Fruit fly (Drosophila melanogaster) whole organism, embryonic: ENCODE data around the gene MESR6.

Source experiments
- ATbp ChIP-seq: fragments of 200-800 bp; sonication (Bioruptor generic); optimal IDR thresholded peaks from 2 replicates; lab custom pipeline; 2017; ENCODE audit warnings: missing biosample characterization, mild to moderate bottlenecking, missing genetic modification characterization, missing genetic modification reagents
- Asciz ChIP-seq: fragments of 200-800 bp; sonication (Bioruptor generic); optimal IDR thresholded peaks from 2 replicates; lab custom pipeline; 2017; ENCODE audit warnings: missing biosample characterization, mild to moderate bottlenecking, missing genetic modification characterization, missing genetic modification reagents
- C15 ChIP-seq: fragments of 200-800 bp; sonication (Bioruptor generic); IDR thresholded peaks from 3 replicates; pipeline ENCODE4 v1.3.6; 2022; ENCODE audit warnings: missing biosample characterization, missing genetic modification characterization
- CG10979 ChIP-seq: fragments of 200-800 bp; sonication (Bioruptor generic); optimal IDR thresholded peaks from 2 replicates; lab custom pipeline; 2018; ENCODE audit warnings: missing biosample characterization, mild to moderate bottlenecking, missing genetic modification characterization, moderate library complexity
- CG12155 ChIP-seq: fragments of 200-800 bp; sonication (Bioruptor generic); optimal IDR thresholded peaks from 3 replicates; lab custom pipeline; 2016; ENCODE audit warnings: missing biosample characterization, missing genetic modification characterization
- CG12236 ChIP-seq: fragments of 200-800 bp; sonication (Bioruptor generic); optimal IDR thresholded peaks from 2 replicates; lab custom pipeline; 2016; ENCODE audit warnings: missing biosample characterization, missing genetic modification characterization
- CG15601 ChIP-seq: fragments of 200-800 bp; sonication (Bioruptor generic); optimal IDR thresholded peaks from 3 replicates; lab custom pipeline; 2019; ENCODE audit warnings: missing biosample characterization, mild to moderate bottlenecking, missing genetic modification characterization, moderate library complexity
- CG16863 ChIP-seq: fragments of 200-800 bp; sonication (Bioruptor generic); optimal IDR thresholded peaks from 3 replicates; lab custom pipeline; 2016; ENCODE audit warnings: missing biosample characterization, missing genetic modification characterization
- CG17359 ChIP-seq: fragments of 200-800 bp; sonication (Bioruptor generic); optimal IDR thresholded peaks from 3 replicates; lab custom pipeline; 2018; ENCODE audit warnings: missing biosample characterization, mild to moderate bottlenecking, missing genetic modification characterization, moderate library complexity
- CG17802 ChIP-seq: fragments of 200-800 bp; sonication (Bioruptor generic); optimal IDR thresholded peaks from 2 replicates; lab custom pipeline; 2018; ENCODE audit warnings: missing biosample characterization, mild to moderate bottlenecking, missing genetic modification characterization, moderate library complexity
- CG1792 ChIP-seq: fragments of 200-800 bp; sonication (Bioruptor generic); optimal IDR thresholded peaks from 2 replicates; lab custom pipeline; 2016; ENCODE audit warnings: missing biosample characterization, missing genetic modification characterization
- CG18764 ChIP-seq: fragments of 200-800 bp; sonication (Bioruptor generic); optimal IDR thresholded peaks from 3 replicates; lab custom pipeline; 2016; ENCODE audit warnings: missing biosample characterization, missing genetic modification characterization
- CG2199 ChIP-seq: fragments of 200-800 bp; sonication (Bioruptor generic); IDR thresholded peaks from 3 replicates; pipeline ENCODE4 v1.3.6; 2022; ENCODE audit warnings: missing biosample characterization, missing genetic modification characterization
- CG3065 ChIP-seq: fragments of 200-800 bp; sonication (Bioruptor generic); optimal IDR thresholded peaks from 2 replicates; lab custom pipeline; 2016; ENCODE audit warnings: missing biosample characterization, missing genetic modification characterization
- CG3726 ChIP-seq: fragments of 200-800 bp; sonication (Bioruptor generic); IDR thresholded peaks from 3 replicates; pipeline ENCODE4, ENCODE4 v1.3.6; 2022; ENCODE audit warnings: missing biosample characterization, missing genetic modification characterization
- CG42726 ChIP-seq: fragments of 200-800 bp; sonication (Bioruptor generic); IDR thresholded peaks from 2 replicates; pipeline ENCODE4 v1.3.6; 2022; ENCODE audit warnings: missing biosample characterization, missing genetic modification characterization; ENCODE audit not compliant: partially characterized antibody
- CG7745 ChIP-seq: fragments of 200-800 bp; sonication (Bioruptor generic); optimal IDR thresholded peaks from 2 replicates; lab custom pipeline; 2018; ENCODE audit warnings: missing biosample characterization, mild to moderate bottlenecking, missing genetic modification characterization, moderate library complexity
- CG7839 ChIP-seq: fragments of 200-800 bp; sonication (Bioruptor generic); optimal IDR thresholded peaks from 3 replicates; lab custom pipeline; 2018; ENCODE audit warnings: missing biosample characterization, mild to moderate bottlenecking, missing genetic modification characterization, moderate library complexity
- CG8388 ChIP-seq: fragments of 200-800 bp; sonication (Bioruptor generic); optimal IDR thresholded peaks from 2 replicates; lab custom pipeline; 2019; ENCODE audit warnings: missing biosample characterization, mild to moderate bottlenecking, missing genetic modification characterization, moderate library complexity
- CG9609 ChIP-seq: fragments of 200-800 bp; sonication (Bioruptor generic); optimal IDR thresholded peaks from 3 replicates; lab custom pipeline; 2016; ENCODE audit warnings: missing biosample characterization, missing genetic modification characterization
- D ChIP-seq, 2 experiments: fragments of 200-800 bp in 1 of 2; fragments of >200 bp in 1 of 2; sonication (Bioruptor generic) in 1 of 2; optimal IDR thresholded peaks; 2 replicates in 1 of 2; 3 replicates in 1 of 2; lab custom pipeline; 2017; ENCODE audit warnings: mild to moderate bottlenecking in 1 of 2, missing biosample characterization in 1 of 2, missing genetic modification characterization in 1 of 2, missing genetic modification reagents in 1 of 2
- D19B ChIP-seq: fragments of 200-800 bp; sonication (Bioruptor generic); optimal IDR thresholded peaks from 2 replicates; lab custom pipeline; 2017; ENCODE audit warnings: missing biosample characterization, mild to moderate bottlenecking, missing genetic modification characterization
- Dll ChIP-seq: fragments of 200-800 bp; sonication (Bioruptor generic); IDR thresholded peaks from 4 replicates; pipeline ENCODE4 v1.3.6; 2022; ENCODE audit warnings: missing biosample characterization, missing genetic modification characterization; ENCODE audit not compliant: partially characterized antibody
- Dref ChIP-seq: fragments of 200-800 bp; sonication (Bioruptor generic); IDR thresholded peaks from 2 replicates; pipeline ENCODE4 v1.3.6; 2022; ENCODE audit warnings: missing biosample characterization, missing genetic modification characterization
- E2f1 ChIP-seq: fragments of 200-800 bp; sonication (Bioruptor generic); IDR thresholded peaks from 2 replicates; pipeline ENCODE4 v1.3.6; 2022; ENCODE audit warnings: missing biosample characterization, missing genetic modification characterization
- Fer2 ChIP-seq: fragments of 200-800 bp; sonication (Bioruptor generic); optimal IDR thresholded peaks from 2 replicates; lab custom pipeline; 2018; ENCODE audit warnings: missing biosample characterization, mild to moderate bottlenecking, missing genetic modification characterization, moderate library complexity
- Lhr ChIP-seq: fragments of 200-800 bp; sonication (Bioruptor generic); optimal IDR thresholded peaks from 3 replicates; lab custom pipeline; 2017; ENCODE audit warnings: mild to moderate bottlenecking, missing biosample characterization, missing genetic modification reagents, missing genetic modification characterization
- Mad ChIP-seq: fragments of 200-800 bp; sonication (Bioruptor generic); optimal IDR thresholded peaks from 2 replicates; lab custom pipeline; 2016; ENCODE audit warnings: missing biosample characterization, missing genetic modification characterization
- NK7.1 ChIP-seq: fragments of 200-800 bp; sonication (Bioruptor generic); optimal IDR thresholded peaks from 3 replicates; lab custom pipeline; 2016; ENCODE audit warnings: missing biosample characterization, missing genetic modification characterization
- Spps ChIP-seq: fragments of 200-800 bp; sonication (Bioruptor generic); optimal IDR thresholded peaks from 2 replicates; lab custom pipeline; 2018; ENCODE audit warnings: missing biosample characterization, mild to moderate bottlenecking, missing genetic modification characterization
- amos ChIP-seq: fragments of 200-800 bp; sonication (Bioruptor generic); IDR thresholded peaks from 2 replicates; pipeline ENCODE4 v1.3.6; 2022; ENCODE audit warnings: missing biosample characterization, missing genetic modification characterization; ENCODE audit not compliant: partially characterized antibody
- ato ChIP-seq: fragments of 200-800 bp; sonication (Bioruptor generic); IDR thresholded peaks from 2 replicates; pipeline ENCODE4 v1.3.6; 2022; ENCODE audit warnings: missing biosample characterization, missing genetic modification characterization; ENCODE audit not compliant: partially characterized antibody
- crol ChIP-seq: fragments of 200-800 bp; sonication (Bioruptor generic); IDR thresholded peaks from 2 replicates; pipeline ENCODE4 v1.3.6; 2022; ENCODE audit warnings: missing biosample characterization, missing genetic modification characterization
- da ChIP-seq: fragments of 200-800 bp; sonication (Bioruptor generic); optimal IDR thresholded peaks from 2 replicates; lab custom pipeline; 2016; ENCODE audit warnings: missing biosample characterization, missing genetic modification characterization
- dmrt99B ChIP-seq: fragments of 200-800 bp; sonication (Bioruptor generic); optimal IDR thresholded peaks from 2 replicates; lab custom pipeline; 2018; ENCODE audit warnings: missing biosample characterization, mild to moderate bottlenecking, missing genetic modification characterization, moderate library complexity
- dysf ChIP-seq: fragments of 200-800 bp; sonication (Bioruptor generic); IDR thresholded peaks from 3 replicates; pipeline ENCODE4 v1.3.6; 2022; ENCODE audit warnings: missing biosample characterization, missing genetic modification characterization
- en ChIP-seq: fragments of 200-800 bp; sonication (Bioruptor generic); optimal IDR thresholded peaks from 2 replicates; lab custom pipeline; 2016; ENCODE audit warnings: missing biosample characterization, missing genetic modification characterization
- fd64A ChIP-seq: fragments of 200-800 bp; sonication (Bioruptor generic); optimal IDR thresholded peaks from 3 replicates; lab custom pipeline; 2018; ENCODE audit warnings: missing biosample characterization, mild to moderate bottlenecking, missing genetic modification characterization
- hth ChIP-seq: fragments of >200 bp; optimal IDR thresholded peaks from 2 replicates; lab custom pipeline; 2017; ENCODE audit warnings: inconsistent platforms
- jumu ChIP-seq: fragments of 200-800 bp; sonication (Bioruptor generic); optimal IDR thresholded peaks from 3 replicates; lab custom pipeline; 2016; ENCODE audit warnings: missing biosample characterization, missing genetic modification characterization
- knrl ChIP-seq: fragments of 200-800 bp; sonication (Bioruptor generic); IDR thresholded peaks from 3 replicates; pipeline ENCODE4 v1.3.6; 2022; ENCODE audit warnings: missing biosample characterization, missing genetic modification characterization; ENCODE audit not compliant: partially characterized antibody
- nerfin-1 ChIP-seq: fragments of 200-800 bp; sonication (Bioruptor generic); optimal IDR thresholded peaks from 3 replicates; lab custom pipeline; 2019; ENCODE audit warnings: missing biosample characterization, mild to moderate bottlenecking, missing genetic modification characterization, moderate library complexity
- nerfin-2 ChIP-seq: fragments of 200-800 bp; sonication (Bioruptor generic); IDR thresholded peaks from 2 replicates; pipeline ENCODE4 v1.3.6; 2022; ENCODE audit warnings: missing biosample characterization, missing genetic modification characterization; ENCODE audit not compliant: partially characterized antibody
- otp ChIP-seq: fragments of 200-800 bp; sonication (Bioruptor generic); IDR thresholded peaks from 3 replicates; pipeline ENCODE4, ENCODE4 v1.3.6; 2022; ENCODE audit warnings: missing biosample characterization, missing genetic modification characterization
- repo ChIP-seq: fragments of 200-800 bp; sonication (Bioruptor generic); optimal IDR thresholded peaks from 2 replicates; lab custom pipeline; 2016; ENCODE audit warnings: missing biosample characterization, missing genetic modification characterization
- scrt ChIP-seq: fragments of 200-800 bp; sonication (Bioruptor generic); optimal IDR thresholded peaks from 2 replicates; lab custom pipeline; 2018; ENCODE audit warnings: missing biosample characterization, mild to moderate bottlenecking, missing genetic modification characterization, moderate library complexity
- sens-2 ChIP-seq: fragments of 200-800 bp; sonication (Bioruptor generic); IDR thresholded peaks from 2 replicates; pipeline ENCODE4 v1.3.6; 2022; ENCODE audit warnings: missing biosample characterization, missing genetic modification characterization
- sim ChIP-seq: fragments of 200-800 bp; sonication (Bioruptor generic); IDR thresholded peaks from 2 replicates; pipeline ENCODE4 v1.3.6; 2022; ENCODE audit warnings: missing biosample characterization, missing genetic modification characterization
- vfl ChIP-seq: fragments of 200-800 bp; sonication (Bioruptor generic); optimal IDR thresholded peaks from 2 replicates; lab custom pipeline; 2016; ENCODE audit warnings: missing biosample characterization, missing genetic modification characterization
- yki ChIP-seq: fragments of >200 bp; optimal IDR thresholded peaks from 3 replicates; lab custom pipeline; 2018
- zen ChIP-seq: fragments of 200-800 bp; sonication (Bioruptor generic); optimal IDR thresholded peaks from 3 replicates; lab custom pipeline; 2018; ENCODE audit warnings: missing biosample characterization, mild to moderate bottlenecking, missing genetic modification characterization, moderate library complexity

Gene MESR6

DNA sequence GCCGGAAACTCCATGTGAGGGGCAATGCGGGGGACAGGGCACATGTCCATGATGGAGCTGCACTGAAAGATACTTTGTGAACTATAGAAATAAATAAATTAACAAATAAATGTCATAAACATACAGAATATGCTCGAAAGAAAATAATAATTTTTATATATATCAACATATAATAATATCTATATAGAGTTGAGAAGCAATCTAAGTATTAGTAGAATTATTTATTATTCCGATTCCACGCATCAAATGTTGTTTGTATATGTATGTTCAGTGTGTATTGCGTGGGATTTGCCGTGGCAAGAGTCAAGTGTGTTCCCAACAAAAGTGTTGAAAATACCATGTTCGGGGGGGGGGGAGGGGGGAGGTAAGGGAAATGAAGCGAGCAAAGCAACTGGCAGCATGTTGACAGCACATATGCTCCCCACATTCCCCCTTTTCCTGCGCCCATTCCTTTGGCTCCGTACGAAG is 35.6 kb upstream of the MESR6 start (continued):
- TF ChIP-seq dmrt99B (tag; lab: Kevin White, UChicago) (peak; percentile 59), en (GFP tag; lab: Kevin White, UChicago) (no peak), NK7.1 (GFP tag; lab: Kevin White, UChicago) (no peak), repo (no peak), C15 (no peak), zen (tag; lab: Kevin White, UChicago) (no peak), CG3726 (GFP tag; lab: Robert Waterston, UW) (no peak), CG12236 (GFP tag; lab: Kevin White, UChicago) (no peak), ATbp (no peak), yki (lab: Kevin White, UChicago) (no peak), CG18764 (GFP tag; lab: Kevin White, UChicago) (no peak), knrl (no peak), CG9609 (GFP tag; lab: Kevin White, UChicago) (no peak), nerfin-2 (GFP tag; lab: Robert Waterston, UW) (no peak), CG42726 (GFP tag; lab: Robert Waterston, UW) (no peak), fd64A (GFP tag; lab: Kevin White, UChicago) (no peak), sens-2 (no peak), jumu (no peak), nerfin-1 (tag; lab: Kevin White, UChicago) (no peak), crol (GFP tag; lab: Robert Waterston, UW) (peak; percentile 95), Fer2 (no peak), vfl (GFP tag; lab: Kevin White, UChicago) (no peak), ato (no peak), Lhr (no peak), CG12155 (no peak), CG16863 (GFP tag; lab: Kevin White, UChicago) (no peak), CG17359 (tag; lab: Kevin White, UChicago) (peak; percentile 13), D19B (GFP tag; lab: Kevin White, UChicago) (no peak), Mad (GFP tag; lab: Kevin White, UChicago) (no peak), D (optimal IDR thresholded peaks at IDR 0.05; lab: Kevin White, UChicago) (no peak), D (GFP tag; optimal IDR thresholded peaks at IDR 0.05; lab: Kevin White, UChicago) (no peak), amos (GFP tag; lab: Robert Waterston, UW) (no peak), Spps (peak; percentile 17), Asciz (GFP tag; lab: Kevin White, UChicago) (peak; percentile 45), Dref (no peak), hth (no peak), CG8388 (GFP tag; lab: Kevin White, UChicago) (peak; percentile 42), CG3065 (GFP tag; lab: Kevin White, UChicago) (no peak), CG2199 (GFP tag; lab: Robert Waterston, UW) (0 out of 3 replicates have a peak, but pooled peaks have one; percentile 28), CG17802 (tag; lab: Kevin White, UChicago) (no peak), CG1792 (GFP tag; lab: Kevin White, UChicago) (no peak), otp (no peak), CG15601 (tag; lab: Kevin White, UChicago) (peak; percentile 33), Dll (no peak), CG7839 (tag; lab: Kevin White, UChicago) (peak; percentile 38), scrt (GFP tag; lab: Kevin White, UChicago) (no peak), CG7745 (no peak), sim (GFP tag; lab: Robert Waterston, UW) (no peak), E2f1 (no peak), CG10979 (tag; lab: Kevin White, UChicago) (peak; percentile 46), da (GFP tag; lab: Kevin White, UChicago) (no peak), dysf (GFP tag; lab: Robert Waterston, UW) (0 out of 3 replicates have a peak, but pooled peaks have one; percentile 8)
